Worm (Caenorhabditis elegans): ENCODE measurements around the gene str-182.

- TF ChIP-seq dao-5 (tag; optimal IDR thresholded peaks at IDR 0.05) = no peak
- TF ChIP-seq him-1 (tag; optimal IDR thresholded peaks at IDR 0.05) = no peak
Measured at ce11 chrV:10221317-10221716, 11.9 kb downstream of the str-182 start, which contains the start of the genes fipr-5 and fipr-9.

Measured in whole organism, L4/young adult.